Fruit fly (Drosophila melanogaster): Measurements from ENCODE around the gene Ir10a.

The Ir10a gene

dm6 chrX:11311108-11311507 is at the start of gene Ir10a:
Gene Ir10a (minus strand): TSS chrX:11311208.
- TF ChIP-seq cnc (optimal IDR thresholded peaks at IDR 0.05), result no peak
- TF ChIP-seq CG12768 (GFP tag; optimal IDR thresholded peaks at IDR 0.05), result no peak
- no peak for TF ChIP-seq pad (GFP tag; optimal IDR thresholded peaks at IDR 0.05)
- no peak for TF ChIP-seq tj (GFP tag; optimal IDR thresholded peaks at IDR 0.05)
- TF ChIP-seq CG7045 (GFP tag; optimal IDR thresholded peaks at IDR 0.05), result no peak
- no peak for TF ChIP-seq CG7101 (tag; optimal IDR thresholded peaks at IDR 0.05)
- no peak for TF ChIP-seq CG11617 (GFP tag; optimal IDR thresholded peaks at IDR 0.05)

dm6 chrX:11359081-11359481 is 48.1 kb upstream of the Ir10a start, which contains the start of gene Pa1:
Gene Pa1 (plus strand): TSS chrX:11359236.
- TF ChIP-seq CG7101 (tag; optimal IDR thresholded peaks at IDR 0.05), result peak; percentile 43
- TF ChIP-seq Clk (GFP tag; optimal IDR thresholded peaks at IDR 0.05), result no peak
- TF ChIP-seq CG14711 (tag; optimal IDR thresholded peaks at IDR 0.05), result no peak
- TF ChIP-seq toe (GFP tag; optimal IDR thresholded peaks at IDR 0.05), result no peak
- TF ChIP-seq Mnt (GFP tag; optimal IDR thresholded peaks at IDR 0.05), result peak; percentile 24
- peak; percentile 33 for TF ChIP-seq Crg-1 (GFP tag; optimal IDR thresholded peaks at IDR 0.05)
- TF ChIP-seq CG11617 (GFP tag; optimal IDR thresholded peaks at IDR 0.05), result no peak
- TF ChIP-seq CG1620 (GFP tag; optimal IDR thresholded peaks at IDR 0.05), result peak; percentile 15
- TF ChIP-seq cic (GFP tag; optimal IDR thresholded peaks at IDR 0.05), result peak; percentile 1
- no peak for TF ChIP-seq cnc (optimal IDR thresholded peaks at IDR 0.05)
- no peak for TF ChIP-seq CG33017 (tag; optimal IDR thresholded peaks at IDR 0.05)
- TF ChIP-seq pad (GFP tag; optimal IDR thresholded peaks at IDR 0.05), result peak; percentile 31
- peak; percentile 81 for TF ChIP-seq bab1 (GFP tag; optimal IDR thresholded peaks at IDR 0.05)

dm6 chrX:11356648-11357047 is 45.6 kb upstream of the Ir10a start:
- no peak for TF ChIP-seq CG5204 (GFP tag; optimal IDR thresholded peaks at IDR 0.05)
- TF ChIP-seq ovo (GFP tag; optimal IDR thresholded peaks at IDR 0.05), result no peak

- TF ChIP-seq toe (GFP tag; optimal IDR thresholded peaks at IDR 0.05), result no peak
- TF ChIP-seq CG5204 (GFP tag; optimal IDR thresholded peaks at IDR 0.05), result no peak
- peak; percentile 35 for TF ChIP-seq CG7101 (tag; optimal IDR thresholded peaks at IDR 0.05)
- TF ChIP-seq CG7045 (GFP tag; optimal IDR thresholded peaks at IDR 0.05), result no peak
- no peak for TF ChIP-seq tj (GFP tag; optimal IDR thresholded peaks at IDR 0.05)
- no peak for TF ChIP-seq Clk (GFP tag; optimal IDR thresholded peaks at IDR 0.05)
- peak; percentile 7 for TF ChIP-seq Crg-1 (GFP tag; optimal IDR thresholded peaks at IDR 0.05)
- TF ChIP-seq Hr96 (GFP tag; optimal IDR thresholded peaks at IDR 0.05), result no peak
- TF ChIP-seq cnc (optimal IDR thresholded peaks at IDR 0.05), result no peak
- TF ChIP-seq cic (GFP tag; optimal IDR thresholded peaks at IDR 0.05), result no peak
- no peak for TF ChIP-seq kay (GFP tag; ENCODE audit: borderline replicate concordance)
- no peak for TF ChIP-seq CG33017 (tag; optimal IDR thresholded peaks at IDR 0.05)
- TF ChIP-seq CG11617 (GFP tag; optimal IDR thresholded peaks at IDR 0.05), result peak; percentile 29
- peak; percentile 62 for TF ChIP-seq bab1 (GFP tag; optimal IDR thresholded peaks at IDR 0.05)
- peak; percentile 39 for TF ChIP-seq CG14711 (tag; optimal IDR thresholded peaks at IDR 0.05)
- peak; percentile 43 for TF ChIP-seq Mnt (GFP tag; optimal IDR thresholded peaks at IDR 0.05)
- TF ChIP-seq ovo (GFP tag; optimal IDR thresholded peaks at IDR 0.05), result no peak
- TF ChIP-seq pad (GFP tag; optimal IDR thresholded peaks at IDR 0.05), result peak; percentile 5
- TF ChIP-seq CG1620 (GFP tag; optimal IDR thresholded peaks at IDR 0.05), result no peak
- TF ChIP-seq CG12768 (GFP tag; optimal IDR thresholded peaks at IDR 0.05), result no peak
These were observed 44.7 kb upstream of the Ir10a start, which contains the start of gene dsh for dm6 chrX:11355708-11356174. Gene dsh (plus strand): TSS chrX:11355881.

dm6 chrX:11351351-11351750 is 40.3 kb upstream of the Ir10a start:
- TF ChIP-seq bab1 (GFP tag; optimal IDR thresholded peaks at IDR 0.05) (peak; percentile 98), CG14711 (tag; optimal IDR thresholded peaks at IDR 0.05) (peak; percentile 91), CG12768 (GFP tag; optimal IDR thresholded peaks at IDR 0.05) (peak; percentile 96), cnc (optimal IDR thresholded peaks at IDR 0.05) (no peak), toe (GFP tag; optimal IDR thresholded peaks at IDR 0.05) (peak; percentile 92), CG11617 (GFP tag; optimal IDR thresholded peaks at IDR 0.05) (peak; percentile 85), pad (GFP tag; optimal IDR thresholded peaks at IDR 0.05) (peak; percentile 81), CG7045 (GFP tag; optimal IDR thresholded peaks at IDR 0.05) (peak; percentile 94), tj (GFP tag; optimal IDR thresholded peaks at IDR 0.05) (peak; percentile 69), ovo (GFP tag; optimal IDR thresholded peaks at IDR 0.05) (peak; percentile 42), kay (GFP tag; ENCODE audit: borderline replicate concordance) (no peak), Crg-1 (GFP tag; optimal IDR thresholded peaks at IDR 0.05) (peak; percentile 91), cic (GFP tag; optimal IDR thresholded peaks at IDR 0.05) (peak; percentile 74), CG7101 (tag; optimal IDR thresholded peaks at IDR 0.05) (peak; percentile 95), CG5204 (GFP tag; optimal IDR thresholded peaks at IDR 0.05) (peak; percentile 83), Hr96 (GFP tag; optimal IDR thresholded peaks at IDR 0.05) (no peak), Clk (GFP tag; optimal IDR thresholded peaks at IDR 0.05) (peak; percentile 89), CG1620 (GFP tag; optimal IDR thresholded peaks at IDR 0.05) (peak; percentile 92), CG33017 (tag; optimal IDR thresholded peaks at IDR 0.05) (peak; percentile 92), Mnt (GFP tag; optimal IDR thresholded peaks at IDR 0.05) (peak; percentile 85)

- TF ChIP-seq cnc (optimal IDR thresholded peaks at IDR 0.05) (no peak), CG7045 (GFP tag; optimal IDR thresholded peaks at IDR 0.05) (no peak), cic (GFP tag; optimal IDR thresholded peaks at IDR 0.05) (peak; percentile 17), CG33017 (tag; optimal IDR thresholded peaks at IDR 0.05) (no peak), CG7101 (tag; optimal IDR thresholded peaks at IDR 0.05) (peak; percentile 44), CG11617 (GFP tag; optimal IDR thresholded peaks at IDR 0.05) (peak; percentile 11), pad (GFP tag; optimal IDR thresholded peaks at IDR 0.05) (peak; percentile 94), Clk (GFP tag; optimal IDR thresholded peaks at IDR 0.05) (no peak), CG14711 (tag; optimal IDR thresholded peaks at IDR 0.05) (peak; percentile 99), toe (GFP tag; optimal IDR thresholded peaks at IDR 0.05) (no peak), tj (GFP tag; optimal IDR thresholded peaks at IDR 0.05) (no peak), CG12768 (GFP tag; optimal IDR thresholded peaks at IDR 0.05) (peak; percentile 47), Crg-1 (GFP tag; optimal IDR thresholded peaks at IDR 0.05) (peak; percentile 60), bab1 (GFP tag; optimal IDR thresholded peaks at IDR 0.05) (peak; percentile 28), ovo (GFP tag; optimal IDR thresholded peaks at IDR 0.05) (peak; percentile 80), CG1620 (GFP tag; optimal IDR thresholded peaks at IDR 0.05) (peak; percentile 83), Hr96 (GFP tag; optimal IDR thresholded peaks at IDR 0.05) (peak; percentile 62), Mnt (GFP tag; optimal IDR thresholded peaks at IDR 0.05) (peak; percentile 79), kay (GFP tag; ENCODE audit: borderline replicate concordance) (no peak), CG5204 (GFP tag; optimal IDR thresholded peaks at IDR 0.05) (no peak)
These were observed 39.7 kb upstream of the Ir10a start, which contains the start of gene CG1737 for dm6 chrX:11350505-11351327. Gene CG1737 (plus strand): TSS chrX:11350608.

All from whole organism, adult.